Fruit fly (Drosophila melanogaster) whole organism: ENCODE data around the gene CG42654.

ENCODE experiments used
- CG8478 ChIP-seq: fragments of >200 bp; optimal IDR thresholded peaks from 2 replicates; lab custom pipeline; 2018; ENCODE audit warnings: inconsistent platforms
- Dll ChIP-seq: fragments of >200 bp; optimal IDR thresholded peaks from 2 replicates; lab custom pipeline; 2017
- pan ChIP-seq: fragments of >200 bp; optimal IDR thresholded peaks from 2 replicates; lab custom pipeline; 2017

DNA sequence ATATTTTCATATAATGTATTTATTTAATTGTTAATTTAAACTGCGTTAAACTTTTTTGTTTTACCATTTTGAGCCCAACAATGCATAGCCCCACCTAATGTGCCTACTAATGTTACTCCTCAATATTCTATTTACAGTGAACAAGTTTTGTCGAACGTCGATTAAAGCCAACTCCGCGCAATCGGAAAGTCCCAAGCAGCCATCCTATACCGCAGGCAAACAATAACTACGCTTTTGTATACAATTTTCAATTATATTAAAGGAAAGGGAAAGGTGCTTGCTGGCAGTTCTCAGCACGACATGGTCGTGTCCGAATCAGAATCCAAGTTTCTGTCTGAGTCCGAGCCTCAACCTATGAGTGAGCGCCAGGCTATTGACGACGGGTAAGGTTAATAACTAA lies 27.1 kb upstream of the CG42654 start, which contains the start of gene CG17732:
- no peak for TF ChIP-seq CG8478 (lab: Kevin White, UChicago)
- TF ChIP-seq Dll (lab: Kevin White, UChicago): no peak
- no peak for TF ChIP-seq pan (lab: Kevin White, UChicago)
